Fruit fly (Drosophila melanogaster): ENCODE measurements around the gene CG1105.

DNA sequence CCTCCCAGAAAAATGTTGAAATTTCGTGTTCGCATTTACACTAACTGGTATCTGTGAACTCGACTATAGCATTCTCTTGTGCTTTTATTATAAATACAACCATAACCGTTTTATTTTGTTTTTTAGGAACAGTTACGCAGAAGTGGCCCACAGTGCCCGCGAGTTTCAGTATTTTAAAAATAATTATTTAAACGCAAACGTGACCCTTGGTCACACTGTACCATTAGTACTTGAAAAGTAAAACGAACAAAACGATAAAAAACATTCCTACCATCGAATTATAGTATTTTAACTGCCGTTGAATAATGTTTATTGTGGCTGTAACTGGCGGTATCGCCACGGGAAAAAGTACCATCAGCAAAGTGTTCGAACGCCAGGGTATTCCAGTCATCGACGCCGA lies 15.0 kb upstream of the CG1105 start, which contains the start of gene Dpck:
- TF ChIP-seq psq (optimal IDR thresholded peaks at IDR 0.05) (no peak), Myc (optimal IDR thresholded peaks at IDR 0.05) (no peak), ttk (optimal IDR thresholded peaks at IDR 0.05) (no peak), h (optimal IDR thresholded peaks at IDR 0.05) (no peak), insv (optimal IDR thresholded peaks at IDR 0.05) (no peak)

All from Kc167 (cell line).